Worm (Caenorhabditis elegans): ENCODE measurements around the gene acr-7.

acr-7 gene

DNA sequence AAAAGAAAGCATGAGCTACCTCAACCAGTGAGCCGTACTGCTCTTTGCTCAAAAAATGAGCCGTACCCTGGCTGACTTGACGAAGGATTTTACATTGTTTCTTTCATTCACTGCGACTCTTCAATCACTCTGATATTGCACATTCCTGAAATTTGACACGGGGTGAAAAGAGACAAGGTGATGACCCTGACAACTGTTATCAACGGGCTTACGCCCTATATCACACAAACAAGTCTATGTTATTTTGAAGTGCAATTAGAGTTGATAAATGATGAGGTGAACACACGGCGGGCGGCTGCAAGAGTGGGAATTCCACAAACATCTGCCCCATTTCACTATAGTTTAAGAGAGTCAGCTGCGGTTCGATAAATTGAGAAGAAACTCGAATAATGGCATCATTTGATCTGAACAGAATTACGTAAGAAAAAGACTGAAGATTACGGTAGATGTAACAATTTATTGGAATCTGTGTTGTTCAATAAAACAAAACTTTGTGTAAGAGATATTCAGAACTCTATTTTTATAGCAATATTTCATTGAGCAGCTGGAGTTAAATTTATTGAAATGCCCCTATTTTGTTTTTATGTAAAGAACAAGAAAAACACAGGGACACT is 12.9 kb downstream of the acr-7 start (continued):
- TF ChIP-seq blmp-1 (tag; optimal IDR thresholded peaks at IDR 0.05) (no peak), ama-1 (optimal IDR thresholded peaks at IDR 0.05) (no peak), nhr-11 (tag; optimal IDR thresholded peaks at IDR 0.05) (no peak), dpl-1 (GFP tag; optimal IDR thresholded peaks at IDR 0.05) (peak in 1 of 3 experiments; percentile 13), tlp-1 (tag; optimal IDR thresholded peaks at IDR 0.05) (no peak), unc-86 (tag; optimal IDR thresholded peaks at IDR 0.05) (no peak), C04F5.9 (tag; optimal IDR thresholded peaks at IDR 0.05) (peak; percentile 28), egl-27 (tag; optimal IDR thresholded peaks at IDR 0.05) (no peak), lin-35 (GFP tag; optimal IDR thresholded peaks at IDR 0.05) (no peak), swsn-7 (tag; optimal IDR thresholded peaks at IDR 0.05) (peak; percentile 64), nhr-20 (tag; optimal IDR thresholded peaks at IDR 0.05) (peak; percentile 84), nhr-47 (tag; optimal IDR thresholded peaks at IDR 0.05) (peak; percentile 47), irx-1 (tag; optimal IDR thresholded peaks at IDR 0.05) (peak; percentile 14), lin-15B (tag; optimal IDR thresholded peaks at IDR 0.05) (no peak), hlh-17 (GFP tag; optimal IDR thresholded peaks at IDR 0.05; ENCODE audit: borderline replicate concordance) (no peak), nhr-90 (tag; optimal IDR thresholded peaks at IDR 0.05; ENCODE audit: poor library complexity) (no peak), ceh-82 (tag; optimal IDR thresholded peaks at IDR 0.05) (no peak), fos-1 (tag; optimal IDR thresholded peaks at IDR 0.05) (no peak), rnt-1 (tag; optimal IDR thresholded peaks at IDR 0.05) (peak; percentile 89), unc-30 (tag; optimal IDR thresholded peaks at IDR 0.05) (no peak), jun-1 (tag; optimal IDR thresholded peaks at IDR 0.05) (no peak), ceh-63 (GFP tag; optimal IDR thresholded peaks at IDR 0.05) (no peak), elt-2 (tag; optimal IDR thresholded peaks at IDR 0.05) (no peak), mdl-1 (tag; optimal IDR thresholded peaks at IDR 0.05) (peak in 1 of 2 experiments; percentile 61), aly-2 (tag; optimal IDR thresholded peaks at IDR 0.05) (no peak), efl-3 (GFP tag; optimal IDR thresholded peaks at IDR 0.05) (no peak), efl-1 (optimal IDR thresholded peaks at IDR 0.05) (peak in 1 of 2 experiments; percentile 19), efl-1 (GFP tag; optimal IDR thresholded peaks at IDR 0.05 in 1 of 2) (no peak), ztf-4 (tag; optimal IDR thresholded peaks at IDR 0.05) (peak; percentile 55), xbp-1 (tag; optimal IDR thresholded peaks at IDR 0.05) (peak; percentile 11), aha-1 (tag; optimal IDR thresholded peaks at IDR 0.05) (no peak), fkh-8 (tag; optimal IDR thresholded peaks at IDR 0.05) (no peak), ceh-8 (GFP tag; optimal IDR thresholded peaks at IDR 0.05) (no peak), hpl-2 (GFP tag; optimal IDR thresholded peaks at IDR 0.05) (no peak), pag-3 (tag; optimal IDR thresholded peaks at IDR 0.05; ENCODE audit: borderline replicate concordance, insufficient read depth) (no peak), fkh-4 (tag; optimal IDR thresholded peaks at IDR 0.05; ENCODE audit: borderline replicate concordance) (no peak), pqm-1 (tag; optimal IDR thresholded peaks at IDR 0.05) (no peak), nhr-84 (tag; optimal IDR thresholded peaks at IDR 0.05) (no peak)

DNA sequence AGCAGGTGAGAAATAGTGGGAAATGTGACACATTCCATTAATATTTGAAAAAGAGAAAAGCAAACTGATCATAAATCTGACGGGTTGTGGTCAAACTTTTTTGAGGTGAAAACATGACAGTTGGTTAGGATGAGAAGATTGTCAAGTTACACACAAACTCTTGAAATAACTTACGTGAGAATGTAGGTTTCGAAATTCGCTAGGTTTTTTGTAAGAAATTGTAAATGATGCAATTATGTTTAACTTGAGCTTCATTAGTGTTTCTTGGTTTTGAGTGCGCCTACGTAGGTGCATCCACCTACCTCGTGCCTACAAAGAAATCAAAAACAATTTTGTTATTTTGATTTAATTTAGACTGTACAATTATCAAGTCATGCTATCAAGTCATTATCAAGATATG is 14.3 kb downstream of the acr-7 start, which contains the start of gene cex-2:
TSS of gene cex-2 (minus strand) at position 101 of the 400 bp plus-strand sequence.
- TF ChIP-seq efl-1 (optimal IDR thresholded peaks at IDR 0.05), result no peak
- TF ChIP-seq efl-1 (GFP tag; optimal IDR thresholded peaks at IDR 0.05 in 1 of 2), result no peak
- TF ChIP-seq sup-37 (GFP tag; optimal IDR thresholded peaks at IDR 0.05), result no peak
- no peak for TF ChIP-seq nhr-12 (tag; optimal IDR thresholded peaks at IDR 0.05)
- no peak for TF ChIP-seq mep-1 (tag; optimal IDR thresholded peaks at IDR 0.05)
- no peak for TF ChIP-seq mab-9 (GFP tag; IDR thresholded peaks at IDR 0.05)
- no peak for TF ChIP-seq ceh-82 (tag; optimal IDR thresholded peaks at IDR 0.05)
- TF ChIP-seq C16A3.4 (tag; optimal IDR thresholded peaks at IDR 0.05), result no peak
- TF ChIP-seq lir-3 (tag; optimal IDR thresholded peaks at IDR 0.05; ENCODE audit: poor library complexity), result no peak
- TF ChIP-seq jun-1 (tag; optimal IDR thresholded peaks at IDR 0.05), result no peak
- no peak for TF ChIP-seq dsc-1 (tag; optimal IDR thresholded peaks at IDR 0.05)
- TF ChIP-seq efl-3 (GFP tag; optimal IDR thresholded peaks at IDR 0.05), result no peak
- no peak for TF ChIP-seq nhr-90 (tag; optimal IDR thresholded peaks at IDR 0.05; ENCODE audit: poor library complexity)
- TF ChIP-seq dpl-1 (GFP tag; optimal IDR thresholded peaks at IDR 0.05), result no peak
- no peak for TF ChIP-seq ceh-90 (tag; optimal IDR thresholded peaks at IDR 0.05)
- TF ChIP-seq nhr-11 (tag; optimal IDR thresholded peaks at IDR 0.05), result no peak
- TF ChIP-seq alr-1 (tag; optimal IDR thresholded peaks at IDR 0.05; ENCODE audit: borderline replicate concordance), result no peak
- no peak for TF ChIP-seq egl-13 (tag; optimal IDR thresholded peaks at IDR 0.05)
- no peak for TF ChIP-seq aha-1 (tag; optimal IDR thresholded peaks at IDR 0.05)

Measured in whole organism, L1 larva.